Fruit fly (Drosophila melanogaster): Measurements from ENCODE around the gene Nhe3.
A peak's percentile ranks its signal among the peaks of the same experiment; 100 is the strongest.

Nhe3 gene

DNA sequence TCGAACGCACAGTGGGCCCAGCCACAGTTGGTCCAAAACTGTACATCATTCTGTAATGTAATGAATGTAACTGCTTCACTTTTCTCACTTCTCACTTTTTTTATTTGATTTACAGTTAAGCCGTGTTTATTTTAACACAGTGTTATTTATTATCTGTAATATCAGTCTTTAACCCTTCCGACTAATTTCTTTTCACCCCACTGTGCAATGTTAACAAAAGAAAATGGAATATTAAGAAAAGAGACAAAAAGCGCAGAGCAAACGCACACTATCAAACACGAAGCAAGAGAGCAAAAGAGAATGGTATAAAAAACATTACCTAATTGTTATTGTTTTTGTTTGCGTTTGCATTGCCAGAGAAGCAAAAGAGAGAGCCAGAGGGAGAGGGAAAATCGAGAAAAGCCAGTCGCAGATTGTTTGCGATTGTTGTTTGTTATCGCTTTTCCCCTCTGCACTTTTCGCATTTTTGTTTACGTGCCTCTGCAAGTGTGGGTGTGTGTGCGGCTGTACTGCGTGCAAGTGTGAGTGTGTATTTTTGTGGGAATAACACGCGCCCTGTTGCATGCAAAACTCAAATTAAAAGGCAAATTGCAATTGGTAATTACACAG is 37.0 kb downstream of the Nhe3 start (continued):
- peak; percentile 96 for TF ChIP-seq CG10267 (tag; optimal IDR thresholded peaks at IDR 0.05)
- peak; percentile 95 for TF ChIP-seq Lhr (GFP tag; optimal IDR thresholded peaks at IDR 0.05)
- peak; percentile 95 for TF ChIP-seq CG8359 (GFP tag; optimal IDR thresholded peaks at IDR 0.05; ENCODE audit: borderline replicate concordance)
- TF ChIP-seq stwl (tag; optimal IDR thresholded peaks at IDR 0.05) = peak; percentile 66
- TF ChIP-seq Sry-β (GFP tag; optimal IDR thresholded peaks at IDR 0.05) = peak; percentile 75
- no peak for TF ChIP-seq br (optimal IDR thresholded peaks at IDR 0.05)
- peak; percentile 93 for TF ChIP-seq fd102C (GFP tag; optimal IDR thresholded peaks at IDR 0.05)
- TF ChIP-seq CG7987 (GFP tag; optimal IDR thresholded peaks at IDR 0.05) = peak; percentile 96
- TF ChIP-seq CG9797 (GFP tag; optimal IDR thresholded peaks at IDR 0.05) = peak; percentile 62
- peak; percentile 99 for TF ChIP-seq CG31441 (GFP tag; IDR thresholded peaks at IDR 0.05)
- no peak for TF ChIP-seq Lpt (GFP tag; optimal IDR thresholded peaks at IDR 0.05)
- peak; percentile 95 for TF ChIP-seq danr (GFP tag; IDR thresholded peaks at IDR 0.05)
- no peak for TF ChIP-seq Dfd (GFP tag; optimal IDR thresholded peaks at IDR 0.05)
- peak; percentile 91 for TF ChIP-seq dati (GFP tag; IDR thresholded peaks at IDR 0.05)
- TF ChIP-seq CG6791 (GFP tag; IDR thresholded peaks at IDR 0.05; ENCODE audit: partially characterized antibody) = peak; percentile 59; the same call in 1 of the 3 replicates
- TF ChIP-seq toy (GFP tag; IDR thresholded peaks at IDR 0.05) = peak; percentile 88
- peak; percentile 99 for TF ChIP-seq unpg (GFP tag; optimal IDR thresholded peaks at IDR 0.05)
- peak; percentile 98 for TF ChIP-seq Chrac-16 (GFP tag; optimal IDR thresholded peaks at IDR 0.05)
- TF ChIP-seq CG12391 (tag; optimal IDR thresholded peaks at IDR 0.05) = peak; percentile 99
- peak; percentile 97 for TF ChIP-seq CG32532 (GFP tag; IDR thresholded peaks at IDR 0.05)
- peak; percentile 84; the same call in 2 of the 3 replicates for TF ChIP-seq CG11560 (tag; IDR thresholded peaks at IDR 0.05)
- peak; percentile 97 for TF ChIP-seq da (GFP tag; optimal IDR thresholded peaks at IDR 0.05)
- TF ChIP-seq H15 (GFP tag; IDR thresholded peaks at IDR 0.05) = peak; percentile 97
- peak; percentile 96 for TF ChIP-seq wek (GFP tag; optimal IDR thresholded peaks at IDR 0.05)
- peak; percentile 99 for TF ChIP-seq CG2875 (GFP tag; optimal IDR thresholded peaks at IDR 0.05)
- TF ChIP-seq CG14710 (tag; optimal IDR thresholded peaks at IDR 0.05) = peak; percentile 97
- TF ChIP-seq Pdp1 (GFP tag; optimal IDR thresholded peaks at IDR 0.05) = peak; percentile 97
- peak; percentile 93 for TF ChIP-seq CG2889 (GFP tag; IDR thresholded peaks at IDR 0.05)
- peak; percentile 98 for TF ChIP-seq CG14441 (GFP tag; IDR thresholded peaks at IDR 0.05)
- TF ChIP-seq bab2 (GFP tag; optimal IDR thresholded peaks at IDR 0.05) = peak; percentile 99
- TF ChIP-seq CG42726 (GFP tag; IDR thresholded peaks at IDR 0.05; ENCODE audit: partially characterized antibody) = no peak
- peak; percentile 98 for TF ChIP-seq CG8089 (GFP tag; optimal IDR thresholded peaks at IDR 0.05)
- TF ChIP-seq CG8281 (tag; optimal IDR thresholded peaks at IDR 0.05) = peak; percentile 92
- peak; percentile 50; the same call in 2 of the 3 replicates for TF ChIP-seq knrl (GFP tag; IDR thresholded peaks at IDR 0.05; ENCODE audit: partially characterized antibody)
- peak; percentile 99 for TF ChIP-seq CG10979 (tag; optimal IDR thresholded peaks at IDR 0.05)
- no peak; the same call in 1 of the 2 replicates for TF ChIP-seq amos (GFP tag; IDR thresholded peaks at IDR 0.05; ENCODE audit: partially characterized antibody)
- TF ChIP-seq Adf1 (GFP tag; IDR thresholded peaks at IDR 0.05) = peak; percentile 82
- TF ChIP-seq CG11695 (GFP tag; IDR thresholded peaks at IDR 0.05) = peak; percentile 98
- peak; percentile 95 for TF ChIP-seq sug (tag; optimal IDR thresholded peaks at IDR 0.05)
- TF ChIP-seq tap (tag; optimal IDR thresholded peaks at IDR 0.05) = peak; percentile 99
- peak; percentile 86 for TF ChIP-seq Gsc (GFP tag; IDR thresholded peaks at IDR 0.05)
- TF ChIP-seq MBD-R2 (GFP tag; IDR thresholded peaks at IDR 0.05) = peak; percentile 89
- peak; percentile 90 for TF ChIP-seq MESR4 (GFP tag; optimal IDR thresholded peaks at IDR 0.05)
- TF ChIP-seq pita (GFP tag; optimal IDR thresholded peaks at IDR 0.05) = no peak
- peak; percentile 61 for TF ChIP-seq CG13287 (GFP tag; IDR thresholded peaks at IDR 0.05; ENCODE audit: partially characterized antibody)
- peak; percentile 94 for TF ChIP-seq CG3163 (GFP tag; optimal IDR thresholded peaks at IDR 0.05)
- TF ChIP-seq dan (GFP tag; IDR thresholded peaks at IDR 0.05) = peak; percentile 88
- peak; percentile 97 for TF ChIP-seq Atf3 (GFP tag; optimal IDR thresholded peaks at IDR 0.05)
- peak; percentile 93 for TF ChIP-seq B-H2 (GFP tag; optimal IDR thresholded peaks at IDR 0.05)
